Fruit fly (Drosophila melanogaster): Measurements from ENCODE around the gene Gapvd1.

Gene Gapvd1

DNA sequence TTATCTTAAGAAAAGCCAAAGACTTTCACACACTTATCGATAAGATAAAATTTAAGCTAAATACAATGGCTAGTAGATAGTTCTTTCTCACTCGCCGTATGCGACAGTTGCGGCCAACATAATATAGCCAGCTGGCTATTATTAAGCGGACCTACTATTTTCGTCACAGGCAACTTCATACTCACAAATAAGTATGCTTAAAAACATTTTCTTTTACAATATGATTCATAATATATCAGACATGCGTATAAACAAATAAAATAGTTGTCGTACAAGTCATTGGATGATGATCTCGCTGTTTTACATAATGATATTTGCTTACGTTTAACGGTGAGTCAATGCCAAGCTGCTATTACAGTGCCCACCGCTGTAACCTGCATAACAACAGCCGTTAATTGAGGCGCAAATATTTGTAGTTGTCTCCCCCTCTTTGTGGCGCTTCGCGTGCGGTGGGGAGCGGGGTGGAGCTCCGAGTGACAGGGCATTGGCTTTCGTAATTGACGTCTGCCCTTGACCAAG lies 1.1 kb downstream of the Gapvd1 start (continued):
- TF ChIP-seq CG5953 (GFP tag; IDR thresholded peaks at IDR 0.05), result no peak
- TF ChIP-seq tap (tag; optimal IDR thresholded peaks at IDR 0.05), result peak; percentile 63
- TF ChIP-seq Atf-2 (GFP tag; optimal IDR thresholded peaks at IDR 0.05), result peak; percentile 24
- TF ChIP-seq Dek (tag; optimal IDR thresholded peaks at IDR 0.05), result peak; percentile 67
- TF ChIP-seq CG12744 (GFP tag; optimal IDR thresholded peaks at IDR 0.05), result peak; percentile 30
- no peak for TF ChIP-seq cg (GFP tag; optimal IDR thresholded peaks at IDR 0.05)
- peak; percentile 36 for TF ChIP-seq CG2116 (GFP tag; optimal IDR thresholded peaks at IDR 0.05)
- TF ChIP-seq slou (GFP tag; optimal IDR thresholded peaks at IDR 0.05), result peak; percentile 51
- no peak for TF ChIP-seq CG7963 (GFP tag; IDR thresholded peaks at IDR 0.05; ENCODE audit: partially characterized antibody)
- peak; percentile 40 for TF ChIP-seq CG11723 (GFP tag; optimal IDR thresholded peaks at IDR 0.05)
- TF ChIP-seq CG2875 (GFP tag; optimal IDR thresholded peaks at IDR 0.05), result peak; percentile 17
- peak; percentile 66 for TF ChIP-seq CG18619 (GFP tag; optimal IDR thresholded peaks at IDR 0.05)
- TF ChIP-seq Sox102F (GFP tag; optimal IDR thresholded peaks at IDR 0.05), result peak; percentile 61
- peak; percentile 35 for TF ChIP-seq Hr3 (GFP tag; optimal IDR thresholded peaks at IDR 0.05)
- peak; percentile 87 for TF ChIP-seq Ets65A (GFP tag)
- TF ChIP-seq Ravus (GFP tag; IDR thresholded peaks at IDR 0.05), result no peak
- peak; percentile 49 for TF ChIP-seq Camta (GFP tag; optimal IDR thresholded peaks at IDR 0.05)
- TF ChIP-seq CG4360 (GFP tag; IDR thresholded peaks at IDR 0.05), result no peak
- TF ChIP-seq Sry-β (GFP tag; optimal IDR thresholded peaks at IDR 0.05), result no peak
- peak; percentile 60 for TF ChIP-seq gcm2 (GFP tag; optimal IDR thresholded peaks at IDR 0.05)
- peak; percentile 31; the same call in 1 of the 2 replicates for TF ChIP-seq Ada2b (GFP tag; IDR thresholded peaks at IDR 0.05)
- TF ChIP-seq Spps (tag; optimal IDR thresholded peaks at IDR 0.05), result peak; percentile 19
- TF ChIP-seq ap (GFP tag; IDR thresholded peaks at IDR 0.05), result peak; percentile 40; the same call in 1 of the 2 replicates
- no peak for TF ChIP-seq Neu2 (GFP tag; optimal IDR thresholded peaks at IDR 0.05; ENCODE audit: borderline replicate concordance)
- peak; percentile 54 for TF ChIP-seq CG34376 (GFP tag; optimal IDR thresholded peaks at IDR 0.05)
- peak; percentile 41; the same call in 1 of the 2 replicates for TF ChIP-seq Taf1 (GFP tag; IDR thresholded peaks at IDR 0.05)
- peak; percentile 40 for TF ChIP-seq fd3F (GFP tag; optimal IDR thresholded peaks at IDR 0.05)
- TF ChIP-seq crp (GFP tag; optimal IDR thresholded peaks at IDR 0.05), result peak in 1 of 2 experiments; percentile 15
- TF ChIP-seq h (optimal IDR thresholded peaks at IDR 0.05), result no peak
- no peak for TF ChIP-seq ash1 (GFP tag; optimal IDR thresholded peaks at IDR 0.05)
- peak; percentile 59 for TF ChIP-seq sisA (GFP tag; IDR thresholded peaks at IDR 0.05)
- TF ChIP-seq sug (tag; optimal IDR thresholded peaks at IDR 0.05), result peak; percentile 62
- peak; percentile 22 for TF ChIP-seq CG16815 (GFP tag; optimal IDR thresholded peaks at IDR 0.05)
- peak; percentile 54 for TF ChIP-seq CG16863 (GFP tag; optimal IDR thresholded peaks at IDR 0.05)
- TF ChIP-seq HLH4C (GFP tag; IDR thresholded peaks at IDR 0.05; ENCODE audit: partially characterized antibody), result no peak
- TF ChIP-seq CG3281 (GFP tag; optimal IDR thresholded peaks at IDR 0.05), result peak; percentile 65
- peak; percentile 63 for TF ChIP-seq Hsf (GFP tag; optimal IDR thresholded peaks at IDR 0.05)
- TF ChIP-seq CG11504 (tag; optimal IDR thresholded peaks at IDR 0.05), result peak; percentile 79
- TF ChIP-seq amos (GFP tag; IDR thresholded peaks at IDR 0.05; ENCODE audit: partially characterized antibody), result no peak; the same call in 1 of the 2 replicates
- peak; percentile 54 for TF ChIP-seq E2f1 (GFP tag; IDR thresholded peaks at IDR 0.05)
- TF ChIP-seq CG6254 (GFP tag; optimal IDR thresholded peaks at IDR 0.05), result peak; percentile 60
- peak; percentile 67 for TF ChIP-seq stc (GFP tag; IDR thresholded peaks at IDR 0.05)
- no peak for TF ChIP-seq CG42726 (GFP tag; IDR thresholded peaks at IDR 0.05; ENCODE audit: partially characterized antibody)
- TF ChIP-seq chif (GFP tag; optimal IDR thresholded peaks at IDR 0.05), result peak; percentile 23 to 64
- peak; percentile 36 for TF ChIP-seq NK7.1 (GFP tag; optimal IDR thresholded peaks at IDR 0.05)
- no peak for TF ChIP-seq crc (GFP tag; optimal IDR thresholded peaks at IDR 0.05)
- peak; percentile 7 for TF ChIP-seq trh (GFP tag; optimal IDR thresholded peaks at IDR 0.05)
- TF ChIP-seq nerfin-2 (GFP tag; IDR thresholded peaks at IDR 0.05; ENCODE audit: partially characterized antibody), result no peak
- no peak; the same call in 1 of the 2 replicates for TF ChIP-seq CG3847 (GFP tag; IDR thresholded peaks at IDR 0.05)
- TF ChIP-seq CG17361 (GFP tag; IDR thresholded peaks at IDR 0.05), result peak; percentile 79

All from whole organism, embryonic.